Worm (Caenorhabditis elegans) whole organism, L1 larva: Measurements from ENCODE around the gene Y62H9A.15.

ENCODE experiments used
- C34B4.2 ChIP-seq: sonication (generic microtip); optimal IDR thresholded peaks from 2 replicates; lab custom pipeline; 2017; ENCODE audit warnings: mild to moderate bottlenecking, missing genetic modification characterization, missing compliant biosample characterization
- aha-1 ChIP-seq: fragments of 150-350 bp; optimal IDR thresholded peaks from 2 replicates; lab custom pipeline; 2014; ENCODE audit warnings: missing biosample characterization, missing genetic modification characterization
- aly-2 ChIP-seq: fragments of 150-350 bp; optimal IDR thresholded peaks from 2 replicates; lab custom pipeline; 2014; ENCODE audit warnings: missing biosample characterization, missing genetic modification characterization
- blmp-1 ChIP-seq: fragments of 150-350 bp; optimal IDR thresholded peaks from 2 replicates; lab custom pipeline; 2014; ENCODE audit warnings: missing biosample characterization, missing genetic modification characterization
- ces-1 ChIP-seq: fragments of 150-350 bp; optimal IDR thresholded peaks from 2 replicates; lab custom pipeline; 2014; ENCODE audit warnings: missing biosample characterization, missing genetic modification reagents, missing genetic modification characterization
- dsc-1 ChIP-seq: sonication (generic microtip); optimal IDR thresholded peaks from 2 replicates; lab custom pipeline; 2016; ENCODE audit warnings: mild to moderate bottlenecking, missing genetic modification characterization, missing compliant biosample characterization
- efl-1 ChIP-seq, 4 experiments: fragments of 150-350 bp; optimal IDR thresholded peaks in 3 of 4; peaks in 1 of 4; 1 replicate in 1 of 4; 2 replicates in 3 of 4; lab custom pipeline; 2014; ENCODE audit warnings: missing biosample characterization in 2 of 4, missing genetic modification characterization in 2 of 4, missing genetic modification reagents in 2 of 4
- efl-3 ChIP-seq: fragments of 200-800 bp; sonication (Bioruptor generic); optimal IDR thresholded peaks from 2 replicates; lab custom pipeline; 2018; ENCODE audit warnings: mild to moderate bottlenecking, missing genetic modification characterization, missing compliant biosample characterization
- egl-27 ChIP-seq, 2 experiments: fragments of 150-350 bp in 1 of 2; sonication (generic microtip); optimal IDR thresholded peaks; 3 replicates each; lab custom pipeline; 2017 to 2018; ENCODE audit warnings: missing biosample characterization in 2 of 2, missing genetic modification characterization in 2 of 2, missing genetic modification reagents in 2 of 2
- fkh-10 ChIP-seq: sonication (generic microtip); optimal IDR thresholded peaks from 2 replicates; lab custom pipeline; 2017; ENCODE audit warnings: missing biosample characterization, missing genetic modification reagents, missing genetic modification characterization
- fkh-4 ChIP-seq: sonication (generic microtip); optimal IDR thresholded peaks from 2 replicates; lab custom pipeline; 2016; ENCODE audit warnings: missing compliant biosample characterization, missing genetic modification characterization, borderline replicate concordance
- fkh-8 ChIP-seq: sonication (generic microtip); optimal IDR thresholded peaks from 2 replicates; lab custom pipeline; 2016; ENCODE audit warnings: mild to moderate bottlenecking, missing genetic modification characterization, missing compliant biosample characterization
- hlh-4 ChIP-seq: sonication (generic microtip); optimal IDR thresholded peaks from 2 replicates; lab custom pipeline; 2016; ENCODE audit warnings: mild to moderate bottlenecking, missing genetic modification characterization, missing compliant biosample characterization
- hpl-2 ChIP-seq: fragments of 150-350 bp; optimal IDR thresholded peaks from 2 replicates; lab custom pipeline; 2014; ENCODE audit warnings: missing biosample characterization, missing genetic modification reagents, missing genetic modification characterization
- irx-1 ChIP-seq: sonication (generic microtip); optimal IDR thresholded peaks from 2 replicates; lab custom pipeline; 2016; ENCODE audit warnings: missing genetic modification characterization, missing compliant biosample characterization
- isw-1 ChIP-seq: fragments of 200-800 bp; sonication (Bioruptor generic); IDR thresholded peaks from 2 replicates; pipeline ENCODE4 v1.3.6; 2022; ENCODE audit warnings: missing genetic modification characterization, missing compliant biosample characterization
- mab-9 ChIP-seq: fragments of 200-800 bp; sonication (Bioruptor generic); IDR thresholded peaks from 2 replicates; pipeline ENCODE4 v1.3.6; 2022; ENCODE audit warnings: missing genetic modification reagents, missing genetic modification characterization, missing compliant biosample characterization
- mef-2 ChIP-seq: fragments of 150-350 bp; optimal IDR thresholded peaks from 2 replicates; lab custom pipeline; 2014; ENCODE audit warnings: missing biosample characterization, missing genetic modification characterization
- nhr-12 ChIP-seq: sonication (generic microtip); optimal IDR thresholded peaks from 2 replicates; lab custom pipeline; 2017; ENCODE audit warnings: missing biosample characterization, missing genetic modification characterization
- nhr-19 ChIP-seq: fragments of 200-800 bp; sonication (Bioruptor generic); conservative IDR thresholded peaks from 2 replicates; pipeline ENCODE4 v1.3.6; 2022; ENCODE audit warnings: missing genetic modification characterization, missing compliant biosample characterization
- nhr-71 ChIP-seq: sonication (generic microtip); optimal IDR thresholded peaks from 2 replicates; lab custom pipeline; 2016; ENCODE audit warnings: mild to moderate bottlenecking, missing genetic modification characterization, moderate library complexity, missing compliant biosample characterization
- nhr-76 ChIP-seq: sonication (generic microtip); optimal IDR thresholded peaks from 2 replicates; lab custom pipeline; 2017; ENCODE audit warnings: missing biosample characterization, missing genetic modification characterization
- nhr-77 ChIP-seq: fragments of 150-350 bp; optimal IDR thresholded peaks from 2 replicates; lab custom pipeline; 2014; ENCODE audit warnings: missing biosample characterization, missing genetic modification characterization
- nhr-84 ChIP-seq: sonication (generic microtip); optimal IDR thresholded peaks from 2 replicates; lab custom pipeline; 2017; ENCODE audit warnings: missing biosample characterization, missing genetic modification characterization
- nhr-85 ChIP-seq: sonication (generic microtip); peaks from one replicate; lab custom pipeline; 2016; ENCODE audit warnings: missing genetic modification characterization, inconsistent platforms, missing compliant biosample characterization
- pag-3 ChIP-seq: sonication (generic microtip); optimal IDR thresholded peaks from 2 replicates; lab custom pipeline; 2017; ENCODE audit warnings: missing genetic modification characterization, mild to moderate bottlenecking, missing compliant biosample characterization, antibody characterized with exemption, borderline replicate concordance; ENCODE audit not compliant: insufficient read depth
- pax-3 ChIP-seq: fragments of 200-800 bp; sonication (Bioruptor generic); optimal IDR thresholded peaks from 2 replicates; lab custom pipeline; 2018; ENCODE audit warnings: mild to moderate bottlenecking, missing genetic modification characterization, moderate library complexity, missing compliant biosample characterization
- pqm-1 ChIP-seq: sonication (generic microtip); optimal IDR thresholded peaks from 3 replicates; lab custom pipeline; 2017; ENCODE audit warnings: missing biosample characterization, missing genetic modification characterization
- skn-1 ChIP-seq: fragments of 150-350 bp; optimal IDR thresholded peaks from 2 replicates; lab custom pipeline; 2014; ENCODE audit warnings: missing biosample characterization, missing genetic modification characterization
- snu-23 ChIP-seq: sonication (generic microtip); optimal IDR thresholded peaks from 2 replicates; lab custom pipeline; 2016; ENCODE audit warnings: missing genetic modification characterization, missing compliant biosample characterization
- sup-37 ChIP-seq: fragments of 200-800 bp; sonication (Bioruptor generic); optimal IDR thresholded peaks from 2 replicates; lab custom pipeline; 2018; ENCODE audit warnings: mild to moderate bottlenecking, missing genetic modification characterization, missing compliant biosample characterization
- unc-30 ChIP-seq: sonication (generic microtip); optimal IDR thresholded peaks from 2 replicates; lab custom pipeline; 2017; ENCODE audit warnings: missing biosample characterization, missing genetic modification characterization
- vab-15 ChIP-seq: sonication (generic microtip); optimal IDR thresholded peaks from 2 replicates; lab custom pipeline; 2017; ENCODE audit warnings: missing genotype, mild to moderate bottlenecking, missing genetic modification characterization, missing compliant biosample characterization
- xbp-1 ChIP-seq: sonication (generic microtip); optimal IDR thresholded peaks from 2 replicates; lab custom pipeline; 2016; ENCODE audit warnings: missing genetic modification characterization, missing compliant biosample characterization
- zip-4 ChIP-seq: fragments of 200-800 bp; sonication (Bioruptor generic); optimal IDR thresholded peaks from 2 replicates; lab custom pipeline; 2018; ENCODE audit warnings: mild to moderate bottlenecking, missing genetic modification characterization, moderate library complexity, missing compliant biosample characterization
- ztf-4 ChIP-seq: fragments of 150-350 bp; optimal IDR thresholded peaks from 2 replicates; lab custom pipeline; 2014; ENCODE audit warnings: missing biosample characterization, missing genetic modification characterization

Gene Y62H9A.15

ce11 chrX:11878109-11878508, 31.8 kb downstream of the Y62H9A.15 start, which contains the start of gene Y62H9A.2:
Gene Y62H9A.2 (minus strand): TSS chrX:11878209.
- TF ChIP-seq mab-9 (no peak), zip-4 (GFP tag; lab: Kevin White, UChicago) (no peak), pqm-1 (no peak), efl-1 (optimal IDR thresholded peaks at IDR 0.05; lab: Kevin White, UChicago) (no peak), efl-1 (GFP tag; optimal IDR thresholded peaks at IDR 0.05 in 1 of 2; lab: Kevin White, UChicago) (peak in 1 of 2 experiments; percentile 45)

ce11 chrX:11875260-11875659, 34.7 kb downstream of the Y62H9A.15 start, which contains the start of gene Y62H9A.1:
Gene Y62H9A.1 (plus strand): TSS chrX:11875541.
- TF ChIP-seq ztf-4 (tag; lab: Kevin White, UChicago) (no peak), fkh-8 (peak; percentile 25), pax-3 (peak; percentile 25), vab-15 (tag; lab: Kevin White, UChicago) (no peak), hpl-2 (GFP tag; lab: Kevin White, UChicago) (no peak), mab-9 (no peak), pag-3 (no peak), nhr-71 (tag; lab: Kevin White, UChicago) (peak; percentile 53), hlh-4 (tag; lab: Kevin White, UChicago) (peak; percentile 64)

ce11 chrX:11872210-11872609, 37.7 kb downstream of the Y62H9A.15 start:
- TF ChIP-seq fkh-4 (tag; lab: Kevin White, UChicago), result no peak
- no peak for TF ChIP-seq efl-1 (optimal IDR thresholded peaks at IDR 0.05; lab: Kevin White, UChicago)
- peak in 1 of 2 experiments; percentile 63 for TF ChIP-seq efl-1 (GFP tag; optimal IDR thresholded peaks at IDR 0.05 in 1 of 2; lab: Kevin White, UChicago)
- TF ChIP-seq pag-3, result no peak

- TF ChIP-seq nhr-12 (tag; lab: Kevin White, UChicago) (no peak), mab-9 (no peak), hpl-2 (GFP tag; lab: Kevin White, UChicago) (no peak), snu-23 (GFP tag; lab: Kevin White, UChicago) (no peak), efl-3 (GFP tag; lab: Kevin White, UChicago) (no peak), dsc-1 (tag; lab: Kevin White, UChicago) (peak; percentile 44), fkh-8 (peak; percentile 63), fkh-10 (GFP tag; lab: Kevin White, UChicago) (no peak)
These were observed 39.6 kb downstream of the Y62H9A.15 start for ce11 chrX:11870393-11870792.

- TF ChIP-seq efl-1 (optimal IDR thresholded peaks at IDR 0.05; lab: Kevin White, UChicago) (no peak), efl-1 (GFP tag; optimal IDR thresholded peaks at IDR 0.05 in 1 of 2; lab: Kevin White, UChicago) (no peak), mef-2 (tag; lab: Kevin White, UChicago) (no peak), egl-27 (tag; optimal IDR thresholded peaks at IDR 0.05; lab: Kevin White, UChicago) (no peak), unc-30 (tag; lab: Kevin White, UChicago) (no peak), nhr-77 (tag; lab: Kevin White, UChicago) (no peak), nhr-85 (tag; lab: Kevin White, UChicago) (no peak), fkh-10 (GFP tag; lab: Kevin White, UChicago) (no peak)
These were observed 40.7 kb downstream of the Y62H9A.15 start, which contains the start of gene dot-1.2 for ce11 chrX:11869260-11869659. Gene dot-1.2 (minus strand): TSS chrX:11869360.

ce11 chrX:11865083-11865482, 44.9 kb downstream of the Y62H9A.15 start, which contains the start of gene F54F7.6:
Gene F54F7.6 (plus strand): TSS chrX:11865383.
- no peak for TF ChIP-seq nhr-77 (tag; lab: Kevin White, UChicago)
- TF ChIP-seq ces-1 (GFP tag; lab: Kevin White, UChicago), result no peak
- no peak for TF ChIP-seq irx-1 (tag; lab: Kevin White, UChicago)
- no peak for TF ChIP-seq nhr-19 (GFP tag; lab: Robert Waterston, UW)
- TF ChIP-seq, all 84 proteins: peak for 0

- TF ChIP-seq pax-3 (no peak), blmp-1 (tag; lab: Kevin White, UChicago) (no peak), skn-1 (tag; lab: Kevin White, UChicago) (no peak), nhr-71 (tag; lab: Kevin White, UChicago) (no peak), aha-1 (no peak), vab-15 (tag; lab: Kevin White, UChicago) (no peak), nhr-84 (tag; lab: Kevin White, UChicago) (no peak), sup-37 (GFP tag; lab: Kevin White, UChicago) (no peak), xbp-1 (tag; lab: Kevin White, UChicago) (no peak), C34B4.2 (no peak), aly-2 (no peak), snu-23 (GFP tag; lab: Kevin White, UChicago) (no peak), isw-1 (GFP tag; lab: Robert Waterston, UW) (no peak), nhr-76 (tag; lab: Kevin White, UChicago) (no peak)
These were observed 46.6 kb downstream of the Y62H9A.15 start, which contains the start of gene F54F7.10 for ce11 chrX:11863307-11863706. Gene F54F7.10 (plus strand): TSS chrX:11863607.
